Worm (Caenorhabditis elegans) whole organism, L4 larva: ENCODE data around the gene gpa-3.

Source experiments
- F26F4.8 ChIP-seq: fragments of 200-800 bp; sonication (Bioruptor generic); conservative IDR thresholded peaks from 2 replicates; pipeline ENCODE4 v1.3.6; 2022; ENCODE audit warnings: missing genetic modification characterization, missing compliant biosample characterization
- fkh-10 ChIP-seq: fragments of 150-350 bp; optimal IDR thresholded peaks from 2 replicates; lab custom pipeline; 2014; ENCODE audit warnings: missing biosample characterization, missing genetic modification reagents, missing genetic modification characterization
- jun-1 ChIP-seq: fragments of 150-350 bp; optimal IDR thresholded peaks from 2 replicates; lab custom pipeline; 2014; ENCODE audit warnings: missing biosample characterization, missing genetic modification reagents, missing genetic modification characterization
- unc-62 ChIP-seq, 3 experiments: fragments of 150-350 bp in 1 of 3; sonication (generic microtip); optimal IDR thresholded peaks in 2 of 3; peaks in 1 of 3; 1 replicate in 1 of 3; 2 replicates in 2 of 3; lab custom pipeline; 2014 to 2017; ENCODE audit warnings: missing biosample characterization in 3 of 3, missing genetic modification characterization in 3 of 3, missing genetic modification reagents in 3 of 3, missing genotype in 1 of 3

gpa-3 gene

ce11 chrV:9314408-9314807, 45.2 kb downstream of the gpa-3 start:
- TF ChIP-seq F26F4.8 (GFP tag; lab: Robert Waterston, UW) (no peak), unc-62 (GFP tag; optimal IDR thresholded peaks at IDR 0.05 in 1 of 2; lab: Kevin White, UChicago) (peak in 1 of 2 experiments; percentile 96), unc-62 (tag; optimal IDR thresholded peaks at IDR 0.05; lab: Kevin White, UChicago) (no peak)

ce11 chrV:9312377-9312776, 47.2 kb downstream of the gpa-3 start:
- TF ChIP-seq fkh-10 (GFP tag; lab: Kevin White, UChicago) (peak; percentile 65), jun-1 (no peak)
- TF ChIP-seq, all 104 proteins: peak for 1
